Fruit fly (Drosophila melanogaster) whole organism, embryonic: Measurements from ENCODE around the gene CRIF.

ENCODE experiments used
- Adf1 ChIP-seq: fragments of 200-800 bp; sonication (Bioruptor generic); IDR thresholded peaks from 2 replicates; pipeline ENCODE4 v1.3.6; 2022; ENCODE audit warnings: missing biosample characterization, missing genetic modification characterization
- B-H2 ChIP-seq: fragments of 200-800 bp; sonication (Bioruptor generic); optimal IDR thresholded peaks from 2 replicates; lab custom pipeline; 2018; ENCODE audit warnings: missing biosample characterization, mild to moderate bottlenecking, missing genetic modification characterization
- Bgb ChIP-seq: fragments of 200-800 bp; sonication (Bioruptor generic); IDR thresholded peaks from 2 replicates; pipeline ENCODE4 v1.3.6; 2022; ENCODE audit warnings: missing biosample characterization, missing genetic modification characterization; ENCODE audit not compliant: partially characterized antibody
- CG12104 ChIP-seq: fragments of 200-800 bp; sonication (Bioruptor generic); optimal IDR thresholded peaks from 3 replicates; lab custom pipeline; 2016; ENCODE audit warnings: missing biosample characterization, missing genetic modification characterization
- CG13287 ChIP-seq: fragments of 200-800 bp; sonication (Bioruptor generic); IDR thresholded peaks from 2 replicates; pipeline ENCODE4 v1.3.6; 2022; ENCODE audit warnings: missing biosample characterization, missing genetic modification characterization; ENCODE audit not compliant: partially characterized antibody
- CG13624 ChIP-seq: fragments of 200-800 bp; sonication (Bioruptor generic); optimal IDR thresholded peaks from 2 replicates; lab custom pipeline; 2016; ENCODE audit warnings: missing biosample characterization, missing genetic modification characterization
- CG14050 ChIP-seq: fragments of 200-800 bp; sonication (Bioruptor generic); IDR thresholded peaks from 3 replicates; pipeline ENCODE4 v1.3.6; 2022; ENCODE audit warnings: missing biosample characterization, missing genetic modification characterization
- CG1603 ChIP-seq: fragments of 200-800 bp; sonication (Bioruptor generic); optimal IDR thresholded peaks from 2 replicates; lab custom pipeline; 2019; ENCODE audit warnings: missing biosample characterization, mild to moderate bottlenecking, missing genetic modification characterization, moderate library complexity
- CG16815 ChIP-seq: fragments of 200-800 bp; sonication (Bioruptor generic); optimal IDR thresholded peaks from 3 replicates; lab custom pipeline; 2017; ENCODE audit warnings: missing biosample characterization, mild to moderate bottlenecking, missing genetic modification characterization
- CG17361 ChIP-seq: fragments of 200-800 bp; sonication (Bioruptor generic); IDR thresholded peaks from 3 replicates; pipeline ENCODE4 v1.3.6; 2022; ENCODE audit warnings: missing biosample characterization, missing genetic modification characterization
- CG17829 ChIP-seq: fragments of 200-800 bp; optimal IDR thresholded peaks from 2 replicates; lab custom pipeline; 2019; ENCODE audit warnings: missing biosample characterization, mild to moderate bottlenecking, missing genetic modification characterization, moderate library complexity
- CG1832 ChIP-seq: fragments of 200-800 bp; sonication (Bioruptor generic); optimal IDR thresholded peaks from 2 replicates; lab custom pipeline; 2017; ENCODE audit warnings: missing biosample characterization, mild to moderate bottlenecking, missing genetic modification characterization, inconsistent platforms
- CG2199 ChIP-seq: fragments of 200-800 bp; sonication (Bioruptor generic); IDR thresholded peaks from 3 replicates; pipeline ENCODE4 v1.3.6; 2022; ENCODE audit warnings: missing biosample characterization, missing genetic modification characterization
- CG2712 ChIP-seq: fragments of 200-800 bp; optimal IDR thresholded peaks from 3 replicates; lab custom pipeline; 2019; ENCODE audit warnings: missing biosample characterization, mild to moderate bottlenecking, missing genetic modification characterization, moderate library complexity
- CG3995 ChIP-seq: fragments of 200-800 bp; sonication (Bioruptor generic); optimal IDR thresholded peaks from 3 replicates; lab custom pipeline; 2016; ENCODE audit warnings: missing biosample characterization, missing genetic modification characterization
- CG42726 ChIP-seq: fragments of 200-800 bp; sonication (Bioruptor generic); IDR thresholded peaks from 2 replicates; pipeline ENCODE4 v1.3.6; 2022; ENCODE audit warnings: missing biosample characterization, missing genetic modification characterization; ENCODE audit not compliant: partially characterized antibody
- CG4730 ChIP-seq: fragments of 200-800 bp; sonication (Bioruptor generic); IDR thresholded peaks from 2 replicates; pipeline ENCODE4 v1.3.6; 2022; ENCODE audit warnings: missing biosample characterization, missing genetic modification characterization
- CG5953 ChIP-seq: fragments of 200-800 bp; sonication (Bioruptor generic); IDR thresholded peaks from 2 replicates; pipeline ENCODE4 v1.3.6; 2022; ENCODE audit warnings: missing biosample characterization, missing genetic modification characterization
- CG6683 ChIP-seq: fragments of 200-800 bp; sonication (Bioruptor generic); optimal IDR thresholded peaks from 2 replicates; lab custom pipeline; 2017; ENCODE audit warnings: missing biosample characterization, mild to moderate bottlenecking, missing genetic modification characterization, missing genetic modification reagents
- CG7372 ChIP-seq: fragments of 200-800 bp; sonication (Bioruptor generic); IDR thresholded peaks from 2 replicates; pipeline ENCODE4 v1.3.6; 2022; ENCODE audit warnings: missing biosample characterization, missing genetic modification characterization
- CG7963 ChIP-seq: fragments of 200-800 bp; sonication (Bioruptor generic); IDR thresholded peaks from 3 replicates; pipeline ENCODE4 v1.3.6; 2022; ENCODE audit warnings: missing biosample characterization, missing genetic modification characterization; ENCODE audit not compliant: partially characterized antibody
- CG8388 ChIP-seq: fragments of 200-800 bp; sonication (Bioruptor generic); optimal IDR thresholded peaks from 2 replicates; lab custom pipeline; 2019; ENCODE audit warnings: missing biosample characterization, mild to moderate bottlenecking, missing genetic modification characterization, moderate library complexity
- CG8944 ChIP-seq: fragments of 200-800 bp; sonication (Bioruptor generic); optimal IDR thresholded peaks from 3 replicates; lab custom pipeline; 2016; ENCODE audit warnings: missing biosample characterization, missing genetic modification characterization
- CHES-1-like ChIP-seq: fragments of 200-800 bp; sonication (Bioruptor generic); optimal IDR thresholded peaks from 2 replicates; lab custom pipeline; 2016; ENCODE audit warnings: missing biosample characterization, missing genetic modification characterization
- Chrac-16 ChIP-seq: fragments of 200-800 bp; sonication (Bioruptor generic); optimal IDR thresholded peaks from 3 replicates; lab custom pipeline; 2016; ENCODE audit warnings: missing biosample characterization, missing genetic modification characterization
- Fer1 ChIP-seq: fragments of 200-800 bp; sonication (Bioruptor generic); optimal IDR thresholded peaks from 2 replicates; lab custom pipeline; 2017; ENCODE audit warnings: missing biosample characterization, mild to moderate bottlenecking, missing genetic modification characterization
- HLH4C ChIP-seq: fragments of 200-800 bp; sonication (Bioruptor generic); IDR thresholded peaks from 3 replicates; pipeline ENCODE4 v1.3.6; 2022; ENCODE audit warnings: missing biosample characterization, missing genetic modification characterization; ENCODE audit not compliant: partially characterized antibody
- HmgZ ChIP-seq: fragments of 200-800 bp; sonication (Bioruptor generic); optimal IDR thresholded peaks from 2 replicates; lab custom pipeline; 2018; ENCODE audit warnings: missing biosample characterization, mild to moderate bottlenecking, missing genetic modification characterization
- Hr3 ChIP-seq: fragments of 200-800 bp; sonication (Bioruptor generic); optimal IDR thresholded peaks from 3 replicates; lab custom pipeline; 2016; ENCODE audit warnings: missing biosample characterization, missing genetic modification characterization
- Meics ChIP-seq: fragments of 200-800 bp; sonication (Bioruptor generic); optimal IDR thresholded peaks from 2 replicates; lab custom pipeline; 2017; ENCODE audit warnings: missing biosample characterization, mild to moderate bottlenecking, missing genetic modification characterization
- Pdp1 ChIP-seq, 2 experiments: fragments of 200-800 bp; sonication (Bioruptor generic); optimal IDR thresholded peaks; 3 replicates each; lab custom pipeline; 2016; ENCODE audit warnings: missing biosample characterization in 2 of 2, missing genetic modification characterization in 2 of 2, mild to moderate bottlenecking in 1 of 2, moderate library complexity in 1 of 2
- Sin3A ChIP-seq: fragments of >200 bp; optimal IDR thresholded peaks from 2 replicates; lab custom pipeline; 2018
- Sry-δ ChIP-seq: fragments of 200-800 bp; sonication (Bioruptor generic); optimal IDR thresholded peaks from 2 replicates; lab custom pipeline; 2016; ENCODE audit warnings: missing biosample characterization, missing genetic modification characterization
- Tbp ChIP-seq: fragments of >200 bp; optimal IDR thresholded peaks from 2 replicates; lab custom pipeline; 2018; ENCODE audit warnings: missing biosample characterization, missing genetic modification characterization
- bbx ChIP-seq: fragments of 200-800 bp; sonication (Bioruptor generic); IDR thresholded peaks from 2 replicates; pipeline ENCODE4 v1.3.6; 2022; ENCODE audit warnings: missing biosample characterization, missing genetic modification characterization; ENCODE audit not compliant: partially characterized antibody
- bowl ChIP-seq: fragments of 200-800 bp; sonication (Bioruptor generic); IDR thresholded peaks from 2 replicates; pipeline ENCODE4 v1.3.6; 2022; ENCODE audit warnings: missing biosample characterization, missing genetic modification characterization
- br ChIP-seq: fragments of >200 bp; optimal IDR thresholded peaks from 2 replicates; lab custom pipeline; 2017
- chinmo ChIP-seq: fragments of 200-800 bp; sonication (Bioruptor generic); IDR thresholded peaks from 4 replicates; pipeline ENCODE4 v1.3.6; 2022; ENCODE audit warnings: missing biosample characterization, missing genetic modification characterization; ENCODE audit not compliant: partially characterized antibody
- gcm2 ChIP-seq: fragments of 200-800 bp; sonication (Bioruptor generic); optimal IDR thresholded peaks from 2 replicates; lab custom pipeline; 2016; ENCODE audit warnings: missing biosample characterization, missing genetic modification characterization
- ind ChIP-seq: fragments of 200-800 bp; sonication (Bioruptor generic); optimal IDR thresholded peaks from 3 replicates; lab custom pipeline; 2016; ENCODE audit warnings: missing biosample characterization, missing genetic modification characterization
- nerfin-2 ChIP-seq: fragments of 200-800 bp; sonication (Bioruptor generic); IDR thresholded peaks from 2 replicates; pipeline ENCODE4 v1.3.6; 2022; ENCODE audit warnings: missing biosample characterization, missing genetic modification characterization; ENCODE audit not compliant: partially characterized antibody
- pfk ChIP-seq: fragments of 200-800 bp; sonication (Bioruptor generic); optimal IDR thresholded peaks from 2 replicates; lab custom pipeline; 2018; ENCODE audit warnings: missing biosample characterization, mild to moderate bottlenecking, missing genetic modification characterization, moderate library complexity
- row ChIP-seq: fragments of 200-800 bp; sonication (Bioruptor generic); IDR thresholded peaks from 3 replicates; pipeline ENCODE4 v1.3.6; 2022; ENCODE audit warnings: missing biosample characterization, missing genetic modification characterization
- shn ChIP-seq: fragments of 200-800 bp; sonication (Bioruptor generic); optimal IDR thresholded peaks from 3 replicates; lab custom pipeline; 2016; ENCODE audit warnings: missing biosample characterization, missing genetic modification characterization
- sna ChIP-seq: fragments of 200-800 bp; sonication (Bioruptor generic); IDR thresholded peaks from 2 replicates; pipeline ENCODE4 v1.3.6; 2022; ENCODE audit warnings: missing biosample characterization, missing genetic modification characterization; ENCODE audit not compliant: partially characterized antibody
- ssp ChIP-seq: fragments of 200-800 bp; sonication (Bioruptor generic); IDR thresholded peaks from 2 replicates; pipeline ENCODE4 v1.3.6; 2022; ENCODE audit warnings: missing biosample characterization, missing genetic modification characterization
- tna ChIP-seq: fragments of 200-800 bp; sonication (Bioruptor generic); IDR thresholded peaks from 2 replicates; pipeline ENCODE4 v1.3.6; 2022; ENCODE audit warnings: missing biosample characterization, missing genetic modification characterization; ENCODE audit not compliant: partially characterized antibody
- trh ChIP-seq: fragments of 200-800 bp; sonication (Bioruptor generic); optimal IDR thresholded peaks from 2 replicates; lab custom pipeline; 2016; ENCODE audit warnings: missing biosample characterization, missing genetic modification characterization
- unpg ChIP-seq: fragments of 200-800 bp; sonication (Bioruptor generic); optimal IDR thresholded peaks from 3 replicates; lab custom pipeline; 2018; ENCODE audit warnings: missing biosample characterization, mild to moderate bottlenecking, missing genetic modification characterization, moderate library complexity
- wek ChIP-seq: fragments of 200-800 bp; sonication (Bioruptor generic); optimal IDR thresholded peaks from 3 replicates; lab custom pipeline; 2018; ENCODE audit warnings: missing biosample characterization, mild to moderate bottlenecking, missing genetic modification characterization, moderate library complexity

The CRIF gene

dm6 chr3L:21533270-21533948 lies 35.3 kb downstream of the CRIF start, which contains the start of gene Mkrn1:
TSS of gene Mkrn1 (minus strand) at chr3L:21533713.
- TF ChIP-seq Tbp (GFP tag; lab: Kevin White, UChicago) (no peak), B-H2 (no peak), HLH4C (GFP tag; lab: Robert Waterston, UW) (peak; percentile 97), CG16815 (GFP tag; lab: Kevin White, UChicago) (no peak), Sry-δ (peak; percentile 46), CG6683 (no peak), Bgb (GFP tag; lab: Robert Waterston, UW) (peak; percentile 84), ssp (GFP tag; lab: Robert Waterston, UW) (no peak), trh (GFP tag; lab: Kevin White, UChicago) (no peak), CG1603 (tag; lab: Kevin White, UChicago) (peak; percentile 94), bowl (GFP tag; lab: Robert Waterston, UW) (no peak), CG13287 (GFP tag; lab: Robert Waterston, UW) (peak; percentile 70), CG3995 (GFP tag; lab: Kevin White, UChicago) (peak; percentile 43), CG14050 (GFP tag; lab: Robert Waterston, UW) (no peak), CG8944 (no peak), Sin3A (lab: Kevin White, UChicago) (peak; percentile 26), sna (GFP tag; lab: Robert Waterston, UW) (peak; percentile 69), bbx (peak; percentile 77), CHES-1-like (GFP tag; lab: Kevin White, UChicago) (peak; percentile 31), tna (GFP tag; lab: Robert Waterston, UW) (peak; percentile 94), chinmo (GFP tag; lab: Robert Waterston, UW) (0 out of 4 replicates have a peak, but pooled peaks have one; percentile 71), CG12104 (no peak), Fer1 (GFP tag; lab: Kevin White, UChicago) (no peak), nerfin-2 (GFP tag; lab: Robert Waterston, UW) (peak; percentile 88), shn (GFP tag; lab: Kevin White, UChicago) (no peak), CG2712 (tag; lab: Kevin White, UChicago) (peak; percentile 65), Pdp1 (GFP tag; optimal IDR thresholded peaks at IDR 0.05; lab: Kevin White, UChicago) (peak in 1 of 2 experiments; percentile 21), CG13624 (GFP tag; lab: Kevin White, UChicago) (no peak), CG4730 (GFP tag; lab: Robert Waterston, UW) (no peak), Meics (GFP tag; lab: Kevin White, UChicago) (no peak), row (GFP tag; lab: Robert Waterston, UW) (peak; percentile 52; the same call in 2 of the 3 replicates), Chrac-16 (GFP tag; lab: Kevin White, UChicago) (no peak), pfk (GFP tag; lab: Kevin White, UChicago) (peak; percentile 94), HmgZ (tag; lab: Kevin White, UChicago) (peak; percentile 36), gcm2 (GFP tag; lab: Kevin White, UChicago) (no peak), ind (no peak), CG8388 (GFP tag; lab: Kevin White, UChicago) (no peak), unpg (no peak), wek (GFP tag; lab: Kevin White, UChicago) (peak; percentile 1), Hr3 (GFP tag; lab: Kevin White, UChicago) (no peak), CG1832 (GFP tag; lab: Kevin White, UChicago) (no peak), CG5953 (no peak), CG7372 (GFP tag; lab: Robert Waterston, UW) (no peak), CG7963 (GFP tag; lab: Robert Waterston, UW) (peak; percentile 90), br (lab: Kevin White, UChicago) (no peak), CG17829 (peak; percentile 47), Adf1 (GFP tag; lab: Robert Waterston, UW) (no peak), CG17361 (GFP tag; lab: Robert Waterston, UW) (no peak; the same call in 2 of the 3 replicates), CG2199 (GFP tag; lab: Robert Waterston, UW) (no peak), CG42726 (GFP tag; lab: Robert Waterston, UW) (peak; percentile 51; the same call in 1 of the 2 replicates)
